Worm (Caenorhabditis elegans): ENCODE measurements around the gene srr-9.

- TF ChIP-seq ZK546.5 (tag; optimal IDR thresholded peaks at IDR 0.05) = no peak
- peak; percentile 7 for TF ChIP-seq nhr-28 (tag; optimal IDR thresholded peaks at IDR 0.05)
Observed at ce11 chrV:7730488-7730887, 7.3 kb upstream of the srr-9 start.

All from whole organism, L4 larva.